Fruit fly (Drosophila melanogaster) whole organism, embryonic: ENCODE measurements around the gene tank.

ENCODE experiments used
- Antp ChIP-seq: fragments of 200-800 bp; sonication (Bioruptor generic); optimal IDR thresholded peaks from 3 replicates; lab custom pipeline; 2016; ENCODE audit warnings: missing biosample characterization, missing genetic modification characterization
- Asciz ChIP-seq: fragments of 200-800 bp; sonication (Bioruptor generic); optimal IDR thresholded peaks from 2 replicates; lab custom pipeline; 2017; ENCODE audit warnings: missing biosample characterization, mild to moderate bottlenecking, missing genetic modification characterization, missing genetic modification reagents
- BEAF-32 ChIP-seq: fragments of 200-800 bp; sonication (Bioruptor generic); optimal IDR thresholded peaks from 3 replicates; lab custom pipeline; 2017; ENCODE audit warnings: missing biosample characterization, missing genetic modification characterization, mild to moderate bottlenecking, moderate library complexity, missing genetic modification reagents
- Bteb2 ChIP-seq: fragments of 200-800 bp; sonication (Bioruptor generic); optimal IDR thresholded peaks from 2 replicates; lab custom pipeline; 2016; ENCODE audit warnings: missing biosample characterization, missing genetic modification characterization
- CG10321 ChIP-seq: fragments of 200-800 bp; sonication (Bioruptor generic); IDR thresholded peaks from 2 replicates; pipeline ENCODE4 v1.3.6; 2022; ENCODE audit warnings: missing biosample characterization, missing genetic modification characterization
- CG11723 ChIP-seq: fragments of 200-800 bp; sonication (Bioruptor generic); optimal IDR thresholded peaks from 2 replicates; lab custom pipeline; 2017; ENCODE audit warnings: missing biosample characterization, mild to moderate bottlenecking, missing genetic modification characterization
- CG15269 ChIP-seq: fragments of 200-800 bp; sonication (Bioruptor generic); optimal IDR thresholded peaks from 2 replicates; lab custom pipeline; 2018; ENCODE audit warnings: missing biosample characterization, mild to moderate bottlenecking, missing genetic modification characterization, moderate library complexity
- CG1832 ChIP-seq: fragments of 200-800 bp; sonication (Bioruptor generic); optimal IDR thresholded peaks from 2 replicates; lab custom pipeline; 2017; ENCODE audit warnings: missing biosample characterization, mild to moderate bottlenecking, missing genetic modification characterization, inconsistent platforms
- CG2875 ChIP-seq: fragments of 200-800 bp; sonication (Bioruptor generic); optimal IDR thresholded peaks from 2 replicates; lab custom pipeline; 2017; ENCODE audit warnings: missing biosample characterization, mild to moderate bottlenecking, missing genetic modification characterization, missing genetic modification reagents
- CG2889 ChIP-seq: fragments of 200-800 bp; sonication (Bioruptor generic); IDR thresholded peaks from 3 replicates; pipeline ENCODE4 v1.3.6; 2022; ENCODE audit warnings: missing biosample characterization, missing genetic modification characterization
- CG31388 ChIP-seq: fragments of 200-800 bp; sonication (Bioruptor generic); optimal IDR thresholded peaks from 2 replicates; lab custom pipeline; 2016; ENCODE audit warnings: missing biosample characterization, missing genetic modification characterization
- CG34422 ChIP-seq: fragments of 200-800 bp; sonication (Bioruptor generic); IDR thresholded peaks from 3 replicates; pipeline ENCODE4 v1.3.6; 2022; ENCODE audit warnings: missing biosample characterization, missing genetic modification characterization
- CG7271 ChIP-seq: fragments of 200-800 bp; sonication (Bioruptor generic); optimal IDR thresholded peaks from 2 replicates; lab custom pipeline; 2018; ENCODE audit warnings: missing biosample characterization, mild to moderate bottlenecking, missing genetic modification characterization, moderate library complexity
- CG7745 ChIP-seq: fragments of 200-800 bp; sonication (Bioruptor generic); optimal IDR thresholded peaks from 2 replicates; lab custom pipeline; 2018; ENCODE audit warnings: missing biosample characterization, mild to moderate bottlenecking, missing genetic modification characterization, moderate library complexity
- CG8290 ChIP-seq, 3 experiments: fragments of 200-800 bp; sonication (Bioruptor generic); optimal IDR thresholded peaks; 2 replicates each; lab custom pipeline; 2016 to 2019; ENCODE audit warnings: missing biosample characterization in 3 of 3, missing genetic modification characterization in 3 of 3, mild to moderate bottlenecking in 2 of 3, moderate library complexity in 1 of 3
- CG9215 ChIP-seq: fragments of 200-800 bp; sonication (Bioruptor generic); IDR thresholded peaks from 2 replicates; pipeline ENCODE4 v1.3.6; 2022; ENCODE audit warnings: missing biosample characterization, missing genetic modification characterization
- D19B ChIP-seq: fragments of 200-800 bp; sonication (Bioruptor generic); optimal IDR thresholded peaks from 2 replicates; lab custom pipeline; 2017; ENCODE audit warnings: missing biosample characterization, mild to moderate bottlenecking, missing genetic modification characterization
- Dek ChIP-seq: fragments of 200-800 bp; sonication (Bioruptor generic); optimal IDR thresholded peaks from 3 replicates; lab custom pipeline; 2019; ENCODE audit warnings: missing biosample characterization, mild to moderate bottlenecking, missing genetic modification characterization, moderate library complexity
- Gsc ChIP-seq: fragments of 200-800 bp; sonication (Bioruptor generic); IDR thresholded peaks from 2 replicates; pipeline ENCODE4 v1.3.6; 2022; ENCODE audit warnings: missing biosample characterization, missing genetic modification characterization
- Hey ChIP-seq: fragments of 200-800 bp; sonication (Bioruptor generic); optimal IDR thresholded peaks from 3 replicates; lab custom pipeline; 2018; ENCODE audit warnings: missing biosample characterization, mild to moderate bottlenecking, missing genetic modification characterization
- Hmx ChIP-seq: fragments of 200-800 bp; sonication (Bioruptor generic); optimal IDR thresholded peaks from 2 replicates; lab custom pipeline; 2016; ENCODE audit warnings: missing biosample characterization, missing genetic modification characterization
- Hr39 ChIP-seq: fragments of >200 bp; optimal IDR thresholded peaks from 2 replicates; lab custom pipeline; 2017
- Lim3 ChIP-seq: fragments of 200-800 bp; sonication (Bioruptor generic); IDR thresholded peaks from 2 replicates; pipeline ENCODE4 v1.3.6; 2022; ENCODE audit warnings: missing biosample characterization, missing genetic modification characterization
- Lpt ChIP-seq: fragments of >200 bp; optimal IDR thresholded peaks from 2 replicates; lab custom pipeline; 2018; ENCODE audit warnings: missing biosample characterization, missing genetic modification characterization
- MESR4 ChIP-seq: fragments of 200-800 bp; sonication (Bioruptor generic); optimal IDR thresholded peaks from 2 replicates; lab custom pipeline; 2018; ENCODE audit warnings: missing biosample characterization, mild to moderate bottlenecking, missing genetic modification characterization, moderate library complexity
- NC2α ChIP-seq: fragments of 200-800 bp; sonication (Bioruptor generic); optimal IDR thresholded peaks from 2 replicates; lab custom pipeline; 2016; ENCODE audit warnings: missing biosample characterization, missing genetic modification characterization
- Nf-YB ChIP-seq: fragments of 200-800 bp; sonication (Bioruptor generic); optimal IDR thresholded peaks from 3 replicates; lab custom pipeline; 2019; ENCODE audit warnings: missing biosample characterization, mild to moderate bottlenecking, missing genetic modification characterization, moderate library complexity
- Nf-YC ChIP-seq: fragments of 200-800 bp; optimal IDR thresholded peaks from 3 replicates; lab custom pipeline; 2019; ENCODE audit warnings: missing biosample characterization, mild to moderate bottlenecking, missing genetic modification characterization, moderate library complexity
- Oli ChIP-seq: fragments of 200-800 bp; sonication (Bioruptor generic); optimal IDR thresholded peaks from 2 replicates; lab custom pipeline; 2018; ENCODE audit warnings: missing biosample characterization, mild to moderate bottlenecking, missing genetic modification characterization, moderate library complexity
- Pdp1 ChIP-seq, 2 experiments: fragments of 200-800 bp; sonication (Bioruptor generic); optimal IDR thresholded peaks; 3 replicates each; lab custom pipeline; 2016; ENCODE audit warnings: missing biosample characterization in 2 of 2, missing genetic modification characterization in 2 of 2, mild to moderate bottlenecking in 1 of 2, moderate library complexity in 1 of 2
- Poxn ChIP-seq: fragments of 200-800 bp; sonication (Bioruptor generic); IDR thresholded peaks from 2 replicates; pipeline ENCODE4 v1.3.6; 2022; ENCODE audit warnings: missing biosample characterization, missing genetic modification characterization
- Vsx1 ChIP-seq: fragments of 200-800 bp; sonication (Bioruptor generic); optimal IDR thresholded peaks from 2 replicates; lab custom pipeline; 2017; ENCODE audit warnings: missing biosample characterization, mild to moderate bottlenecking, missing genetic modification characterization, missing genetic modification reagents
- amos ChIP-seq: fragments of 200-800 bp; sonication (Bioruptor generic); IDR thresholded peaks from 2 replicates; pipeline ENCODE4 v1.3.6; 2022; ENCODE audit warnings: missing biosample characterization, missing genetic modification characterization; ENCODE audit not compliant: partially characterized antibody
- aop ChIP-seq: fragments of 200-800 bp; sonication (Bioruptor generic); IDR thresholded peaks from 2 replicates; pipeline ENCODE4 v1.3.6; 2022; ENCODE audit warnings: missing biosample characterization, missing genetic modification characterization
- bcd ChIP-seq: fragments of 200-800 bp; sonication (Bioruptor generic); optimal IDR thresholded peaks from 2 replicates; lab custom pipeline; 2017; ENCODE audit warnings: missing biosample characterization, mild to moderate bottlenecking, missing genetic modification characterization
- br ChIP-seq: fragments of >200 bp; optimal IDR thresholded peaks from 2 replicates; lab custom pipeline; 2017
- btn ChIP-seq: fragments of 200-800 bp; sonication (Bioruptor generic); optimal IDR thresholded peaks from 2 replicates; lab custom pipeline; 2016; ENCODE audit warnings: missing biosample characterization, missing genetic modification characterization
- eve ChIP-seq, 2 experiments: fragments of >200 bp; optimal IDR thresholded peaks; 2 replicates each; lab custom pipeline; 2017; ENCODE audit warnings: missing biosample characterization in 2 of 2, missing genetic modification characterization in 2 of 2
- fu2 ChIP-seq: fragments of 200-800 bp; sonication (Bioruptor generic); optimal IDR thresholded peaks from 2 replicates; lab custom pipeline; 2016; ENCODE audit warnings: missing biosample characterization, missing genetic modification characterization
- gsb-n ChIP-seq: fragments of 200-800 bp; sonication (Bioruptor generic); optimal IDR thresholded peaks from 3 replicates; lab custom pipeline; 2018; ENCODE audit warnings: missing biosample characterization, mild to moderate bottlenecking, missing genetic modification characterization
- insv ChIP-seq, 2 experiments: fragments of 200-800 bp; sonication (Bioruptor generic); optimal IDR thresholded peaks; 3 replicates each; lab custom pipeline; 2016 to 2018; ENCODE audit warnings: missing biosample characterization in 2 of 2, missing genetic modification characterization in 2 of 2
- maf-S ChIP-seq: fragments of 200-800 bp; sonication (Bioruptor generic); optimal IDR thresholded peaks from 2 replicates; lab custom pipeline; 2016; ENCODE audit warnings: missing biosample characterization, missing genetic modification characterization
- pfk ChIP-seq: fragments of 200-800 bp; sonication (Bioruptor generic); optimal IDR thresholded peaks from 2 replicates; lab custom pipeline; 2018; ENCODE audit warnings: missing biosample characterization, mild to moderate bottlenecking, missing genetic modification characterization, moderate library complexity
- pros ChIP-seq: fragments of 200-800 bp; sonication (Bioruptor generic); optimal IDR thresholded peaks from 3 replicates; lab custom pipeline; 2019; ENCODE audit warnings: missing biosample characterization, mild to moderate bottlenecking, missing genetic modification characterization, moderate library complexity
- salm ChIP-seq: fragments of 200-800 bp; sonication (Bioruptor generic); optimal IDR thresholded peaks from 2 replicates; lab custom pipeline; 2018; ENCODE audit warnings: missing biosample characterization, mild to moderate bottlenecking, missing genetic modification characterization
- sens ChIP-seq: fragments of 200-800 bp; sonication (Bioruptor generic); peaks from one replicate; lab custom pipeline; 2016; ENCODE audit warnings: missing biosample characterization, missing genetic modification characterization
- sima ChIP-seq: fragments of 200-800 bp; sonication (Bioruptor generic); optimal IDR thresholded peaks from 2 replicates; lab custom pipeline; 2016; ENCODE audit warnings: missing biosample characterization, missing genetic modification characterization
- tio ChIP-seq: fragments of 200-800 bp; sonication (Bioruptor generic); optimal IDR thresholded peaks from 2 replicates; lab custom pipeline; 2017; ENCODE audit warnings: missing biosample characterization, missing genetic modification characterization, inconsistent platforms
- usp ChIP-seq: fragments of >200 bp; optimal IDR thresholded peaks from 2 replicates; lab custom pipeline; 2017; ENCODE audit warnings: missing biosample characterization, missing genetic modification characterization

tank gene

dm6 chr2L:4850356-4850755, 12.6 kb upstream of the tank start, which contains the start of the genes mRpS2 and Mon1 (continued):
- TF ChIP-seq Nf-YB (GFP tag; lab: Kevin White, UChicago): peak; percentile 74
- TF ChIP-seq br (lab: Kevin White, UChicago): no peak
- TF ChIP-seq bcd (GFP tag; lab: Kevin White, UChicago): peak; percentile 94
- TF ChIP-seq BEAF-32 (GFP tag; lab: Kevin White, UChicago): peak; percentile 16
- TF ChIP-seq Nf-YC (tag; lab: Kevin White, UChicago): peak; percentile 84
- TF ChIP-seq fu2: peak; percentile 77
- TF ChIP-seq maf-S: peak; percentile 82
- TF ChIP-seq CG1832: no peak
- no peak for TF ChIP-seq btn (GFP tag; lab: Kevin White, UChicago)
- peak; percentile 94 for TF ChIP-seq gsb-n

- no peak for TF ChIP-seq CG11723
- no peak for TF ChIP-seq pros (GFP tag; lab: Kevin White, UChicago)
- no peak for TF ChIP-seq Dek (tag; lab: Kevin White, UChicago)
- TF ChIP-seq gsb-n: no peak
- no peak for TF ChIP-seq CG7271
- TF ChIP-seq pfk: no peak
- no peak for TF ChIP-seq CG15269
- TF ChIP-seq Gsc (GFP tag; lab: Robert Waterston, UW): 0 out of 2 replicates have a peak, but pooled peaks have one; percentile 18
- TF ChIP-seq sens (GFP tag; lab: Kevin White, UChicago): peak; percentile 90
- no peak for TF ChIP-seq CG7745 (tag; lab: Kevin White, UChicago)
- TF ChIP-seq Poxn (GFP tag; lab: Robert Waterston, UW): no peak
- TF ChIP-seq MESR4 (GFP tag; lab: Kevin White, UChicago): no peak
- TF ChIP-seq CG9215 (GFP tag; lab: Robert Waterston, UW): peak; percentile 24; the same call in 1 of the 2 replicates
- peak; percentile 89 for TF ChIP-seq amos (GFP tag; lab: Robert Waterston, UW)
- TF ChIP-seq salm (tag; lab: Kevin White, UChicago): no peak
- peak; percentile 22 for TF ChIP-seq Antp
- TF ChIP-seq CG10321 (GFP tag; lab: Robert Waterston, UW): no peak
- no peak for TF ChIP-seq CG2889
- no peak for TF ChIP-seq usp (GFP tag; lab: Kevin White, UChicago)
- TF ChIP-seq Lpt (GFP tag; lab: Kevin White, UChicago): no peak
- TF ChIP-seq Hey (tag; lab: Kevin White, UChicago): no peak
- no peak for TF ChIP-seq sima (GFP tag; lab: Kevin White, UChicago)
- TF ChIP-seq eve (GFP tag; optimal IDR thresholded peaks at IDR 0.05; lab: Kevin White, UChicago): no peak
- TF ChIP-seq D19B (GFP tag; lab: Kevin White, UChicago): no peak
- no peak for TF ChIP-seq Hr39 (lab: Kevin White, UChicago)
- no peak for TF ChIP-seq bcd (GFP tag; lab: Kevin White, UChicago)
- no peak for TF ChIP-seq CG2875
- no peak for TF ChIP-seq aop (GFP tag; lab: Robert Waterston, UW)
- peak; percentile 49 for TF ChIP-seq CG8290 (GFP tag; optimal IDR thresholded peaks at IDR 0.05; lab: Kevin White, UChicago)
- no peak for TF ChIP-seq CG8290 (tag; optimal IDR thresholded peaks at IDR 0.05; lab: Kevin White, UChicago)
- TF ChIP-seq Asciz (GFP tag; lab: Kevin White, UChicago): no peak
- no peak for TF ChIP-seq Bteb2
- TF ChIP-seq Pdp1 (GFP tag; optimal IDR thresholded peaks at IDR 0.05; lab: Kevin White, UChicago): peak in 1 of 2 experiments; percentile 30
- no peak for TF ChIP-seq Lim3 (GFP tag; lab: Robert Waterston, UW)
- no peak for TF ChIP-seq CG31388 (GFP tag; lab: Kevin White, UChicago)
- TF ChIP-seq BEAF-32 (GFP tag; lab: Kevin White, UChicago): peak; percentile 86
- TF ChIP-seq NC2α (GFP tag; lab: Kevin White, UChicago): no peak
- no peak for TF ChIP-seq Oli
- TF ChIP-seq insv (GFP tag; optimal IDR thresholded peaks at IDR 0.05; lab: Kevin White, UChicago): no peak
- TF ChIP-seq CG34422 (GFP tag; lab: Robert Waterston, UW): peak; percentile 44; the same call in 1 of the 3 replicates
- no peak for TF ChIP-seq Hmx (GFP tag; lab: Kevin White, UChicago)
- no peak for TF ChIP-seq tio
- TF ChIP-seq Vsx1: no peak
Observed at dm6 chr2L:4847191-4847853, 9.5 kb upstream of the tank start, which contains the start of the genes mxt and CG11927. TSS of gene mxt (minus strand) at chr2L:4847295. TSS of gene CG11927 (plus strand) at chr2L:4847766.
